Worm (Caenorhabditis elegans): Measurements from ENCODE around the gene D2024.4.
"Not testable (repeated sequence)": the region's sequence is repeated elsewhere in the genome, so short reads cannot be mapped to it uniquely, and the experiment has no call there.

The D2024.4 gene

DNA sequence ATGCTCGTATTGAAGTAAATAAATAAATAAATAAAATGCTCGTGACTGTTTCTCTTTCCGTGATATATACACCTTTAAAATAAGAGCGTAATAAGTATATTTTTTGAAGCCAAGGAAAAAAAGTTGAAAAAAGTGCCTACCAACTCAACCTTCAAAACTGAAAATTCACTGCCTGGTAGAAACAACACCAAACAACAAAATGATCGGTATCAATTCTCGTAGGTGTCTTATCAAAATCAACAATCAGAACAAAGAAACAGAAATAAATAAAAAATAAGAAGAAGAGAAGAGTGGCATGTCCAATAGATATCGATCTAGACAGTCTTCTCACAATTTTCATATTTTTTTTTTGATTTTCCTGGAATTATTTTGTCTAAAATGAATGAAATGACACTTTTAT lies 12.9 kb downstream of the D2024.4 start, which contains the start of gene afmd-1:
Gene afmd-1 (plus strand): TSS at position 316 of the 400 bp plus-strand sequence.
- TF ChIP-seq unc-30 (tag; optimal IDR thresholded peaks at IDR 0.05) = no peak
- no peak for TF ChIP-seq C04F5.9 (tag; optimal IDR thresholded peaks at IDR 0.05)
- no peak for TF ChIP-seq grh-1 (GFP tag; IDR thresholded peaks at IDR 0.05)
- no peak for TF ChIP-seq fos-1 (tag; optimal IDR thresholded peaks at IDR 0.05)
- no peak for TF ChIP-seq irx-1 (tag; optimal IDR thresholded peaks at IDR 0.05)
- no peak for TF ChIP-seq lin-13 (GFP tag; optimal IDR thresholded peaks at IDR 0.05)
- TF ChIP-seq ceh-90 (tag; optimal IDR thresholded peaks at IDR 0.05) = no peak
- TF ChIP-seq unc-98 (GFP tag; IDR thresholded peaks at IDR 0.05) = no peak
- TF ChIP-seq ets-5 (GFP tag; IDR thresholded peaks at IDR 0.05) = no peak
- TF ChIP-seq ceh-63 (GFP tag; optimal IDR thresholded peaks at IDR 0.05) = no peak
- TF ChIP-seq swsn-7 (tag; optimal IDR thresholded peaks at IDR 0.05) = no peak
- TF ChIP-seq ces-1 (GFP tag; optimal IDR thresholded peaks at IDR 0.05) = no peak
- no peak for TF ChIP-seq F16B12.6 (tag; optimal IDR thresholded peaks at IDR 0.05)
- no peak for TF ChIP-seq efl-1 (optimal IDR thresholded peaks at IDR 0.05)
- no peak for TF ChIP-seq efl-1 (GFP tag; optimal IDR thresholded peaks at IDR 0.05 in 1 of 2)

DNA sequence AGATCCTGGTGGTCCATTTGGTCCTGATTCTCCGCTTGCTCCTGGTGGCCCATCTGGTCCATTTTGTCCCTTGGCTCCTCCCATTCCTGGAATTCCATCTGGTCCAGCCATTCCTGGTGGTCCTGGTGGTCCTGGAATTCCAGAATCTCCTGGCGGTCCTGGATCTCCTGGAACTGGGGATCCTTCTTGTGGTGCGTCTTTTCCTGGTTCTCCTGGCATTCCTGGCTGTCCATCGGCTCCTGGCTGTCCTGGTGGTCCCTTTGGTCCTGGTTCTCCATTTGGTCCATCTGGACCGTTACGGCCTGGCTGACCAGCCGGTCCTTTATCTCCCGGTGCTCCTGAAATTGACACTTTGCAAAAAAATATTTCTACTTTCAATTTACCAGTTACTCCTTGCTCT lies 14.6 kb downstream of the D2024.4 start:
- TF ChIP-seq sox-4 (tag; optimal IDR thresholded peaks at IDR 0.05) (no peak), hlh-4 (tag; optimal IDR thresholded peaks at IDR 0.05) (no peak), aly-2 (tag; optimal IDR thresholded peaks at IDR 0.05) (no peak), blmp-1 (tag; optimal IDR thresholded peaks at IDR 0.05) (no peak), hpl-2 (GFP tag; optimal IDR thresholded peaks at IDR 0.05) (no peak), fkh-4 (tag; optimal IDR thresholded peaks at IDR 0.05; ENCODE audit: borderline replicate concordance) (no peak)

DNA sequence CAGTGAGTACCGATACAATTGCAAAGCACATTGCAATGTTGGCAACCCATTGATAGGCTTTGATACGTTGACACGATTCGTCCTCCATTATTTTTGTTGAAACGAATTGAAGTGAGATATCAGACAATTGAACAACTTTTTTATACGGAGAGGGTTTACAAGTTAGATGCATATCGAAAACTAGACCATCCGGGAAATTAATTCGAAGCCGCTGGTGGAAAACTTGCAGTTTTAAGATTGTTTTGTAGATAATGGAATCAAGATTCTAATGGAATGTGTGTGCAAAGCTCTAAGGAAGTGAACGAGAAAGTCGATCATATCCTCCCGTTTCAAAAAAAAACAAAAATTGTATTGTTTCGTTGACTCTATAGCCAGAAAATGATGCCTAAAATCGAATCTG lies 15.5 kb downstream of the D2024.4 start, which contains the start of gene col-114:
Gene col-114 (minus strand): TSS at position 101 of the 400 bp plus-strand sequence.
- TF ChIP-seq F16B12.6 (tag; optimal IDR thresholded peaks at IDR 0.05) (no peak), efl-1 (optimal IDR thresholded peaks at IDR 0.05) (no peak), efl-1 (GFP tag; optimal IDR thresholded peaks at IDR 0.05 in 1 of 2) (peak in 1 of 2 experiments; percentile 39)

DNA sequence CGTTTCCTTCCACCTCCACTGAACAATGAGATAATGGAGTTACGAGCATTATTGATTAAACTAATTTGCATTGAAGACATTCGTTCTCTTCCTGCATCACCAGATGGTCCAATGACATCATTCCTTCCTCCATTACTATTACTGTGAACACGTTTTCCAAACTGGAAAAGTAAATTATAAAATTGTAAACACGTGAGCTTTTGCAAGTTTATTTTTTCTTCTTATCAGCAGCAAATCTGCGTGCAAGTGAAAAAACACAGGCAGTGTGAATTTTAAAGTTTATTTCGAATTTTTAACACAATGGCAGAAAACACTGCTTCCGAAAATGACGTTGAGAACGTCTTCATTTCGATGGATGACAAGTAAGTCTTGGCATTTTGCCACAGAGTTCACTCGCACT lies 16.2 kb downstream of the D2024.4 start, which contains the start of gene D2024.1:
Gene D2024.1 (plus strand): TSS at position 301 of the 400 bp plus-strand sequence.
- TF ChIP-seq ceh-90 (tag; optimal IDR thresholded peaks at IDR 0.05); pax-3 (tag; optimal IDR thresholded peaks at IDR 0.05); lin-35 (GFP tag; optimal IDR thresholded peaks at IDR 0.05): not testable (repeated sequence)

DNA sequence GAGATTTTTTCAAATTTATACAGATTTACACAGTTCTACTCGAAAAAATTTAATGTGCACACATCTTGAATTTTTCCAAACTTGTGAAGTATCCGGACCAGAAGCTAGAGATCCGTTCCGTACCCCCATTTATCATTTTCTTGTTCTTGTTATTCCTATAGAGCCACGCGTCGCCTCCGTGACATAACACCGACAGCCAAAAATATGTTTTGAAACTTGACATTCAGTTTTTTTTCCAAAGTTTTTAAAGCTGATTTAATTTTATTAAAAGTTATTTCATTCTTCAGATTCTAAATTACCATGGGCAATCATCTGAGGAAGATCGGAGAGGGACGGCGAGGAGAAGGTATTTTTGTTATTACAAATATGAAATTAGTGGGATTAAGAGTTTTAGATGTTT lies 19.1 kb downstream of the D2024.4 start, which contains the start of gene D2024.18:
Gene D2024.18 (plus strand): TSS at position 301 of the 400 bp plus-strand sequence.
- no peak for TF ChIP-seq ceh-90 (tag; optimal IDR thresholded peaks at IDR 0.05)
- no peak for TF ChIP-seq egl-27 (tag; optimal IDR thresholded peaks at IDR 0.05)
- TF ChIP-seq mef-2 (tag; optimal IDR thresholded peaks at IDR 0.05) = no peak
- TF ChIP-seq nhr-77 (tag; optimal IDR thresholded peaks at IDR 0.05) = no peak
- no peak for TF ChIP-seq xbp-1 (tag; optimal IDR thresholded peaks at IDR 0.05)

DNA sequence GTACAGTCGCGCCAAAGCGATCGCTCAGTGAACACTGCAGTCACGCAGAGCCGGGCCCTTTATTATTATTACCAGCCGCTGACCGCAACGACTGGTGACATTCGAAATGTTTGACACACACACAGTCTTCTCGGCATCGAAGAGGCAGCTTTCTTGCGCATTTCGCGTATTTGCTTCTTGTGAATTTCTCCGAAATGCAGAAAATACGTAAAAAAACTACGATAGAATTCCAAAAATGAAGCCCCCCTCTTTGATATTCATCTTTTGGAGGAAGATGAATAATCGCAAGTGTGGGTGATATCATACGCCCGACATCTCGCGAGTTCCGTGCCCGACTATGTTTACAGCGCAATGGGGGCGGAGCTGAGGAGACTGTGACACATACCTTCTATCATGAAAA lies 22.2 kb downstream of the D2024.4 start:
- no peak for TF ChIP-seq hlh-4 (tag; optimal IDR thresholded peaks at IDR 0.05)
- no peak for TF ChIP-seq aha-1 (tag; optimal IDR thresholded peaks at IDR 0.05)
- no peak for TF ChIP-seq efl-3 (GFP tag; optimal IDR thresholded peaks at IDR 0.05)
- no peak for TF ChIP-seq nhr-90 (tag; optimal IDR thresholded peaks at IDR 0.05; ENCODE audit: poor library complexity)
- no peak for TF ChIP-seq C34B4.2 (tag; optimal IDR thresholded peaks at IDR 0.05)
- TF ChIP-seq nhr-84 (tag; optimal IDR thresholded peaks at IDR 0.05) = no peak
- TF ChIP-seq irx-1 (tag; optimal IDR thresholded peaks at IDR 0.05) = no peak
- TF ChIP-seq rnt-1 (tag; optimal IDR thresholded peaks at IDR 0.05) = peak; percentile 9
- TF ChIP-seq ceh-8 (GFP tag; optimal IDR thresholded peaks at IDR 0.05) = no peak
- no peak for TF ChIP-seq ceh-82 (tag; optimal IDR thresholded peaks at IDR 0.05)
- TF ChIP-seq unc-98 (GFP tag; IDR thresholded peaks at IDR 0.05) = no peak
- TF ChIP-seq nhr-71 (tag; optimal IDR thresholded peaks at IDR 0.05) = no peak
- TF ChIP-seq snpc-4 (tag; optimal IDR thresholded peaks at IDR 0.05) = peak; percentile 74

All from whole organism, L1 larva.